Fruit fly (Drosophila melanogaster): ENCODE results near the gene CG43336.

The CG43336 gene

DNA sequence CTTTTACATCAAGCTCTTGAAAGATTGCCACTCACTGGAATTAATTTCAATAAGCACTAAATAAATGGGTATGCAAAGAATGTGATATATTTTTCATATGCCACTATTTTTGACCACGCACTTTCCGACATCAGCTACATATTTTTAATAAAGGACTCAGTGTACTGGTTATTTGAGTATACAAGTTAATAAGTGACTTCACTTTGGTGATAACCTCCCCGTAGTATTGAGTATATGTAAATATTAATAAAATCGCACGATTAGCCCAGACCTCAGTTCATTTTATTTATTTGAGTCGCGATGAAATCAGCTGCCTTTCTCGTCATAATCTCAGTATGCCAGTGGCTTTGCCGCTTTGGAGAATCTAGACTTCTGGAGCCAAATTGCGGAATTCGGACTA lies 1.8 kb upstream of the CG43336 start, which contains the start of gene CG43335 (continued):
- TF ChIP-seq Pdp1 (GFP tag; optimal IDR thresholded peaks at IDR 0.05): no peak

DNA sequence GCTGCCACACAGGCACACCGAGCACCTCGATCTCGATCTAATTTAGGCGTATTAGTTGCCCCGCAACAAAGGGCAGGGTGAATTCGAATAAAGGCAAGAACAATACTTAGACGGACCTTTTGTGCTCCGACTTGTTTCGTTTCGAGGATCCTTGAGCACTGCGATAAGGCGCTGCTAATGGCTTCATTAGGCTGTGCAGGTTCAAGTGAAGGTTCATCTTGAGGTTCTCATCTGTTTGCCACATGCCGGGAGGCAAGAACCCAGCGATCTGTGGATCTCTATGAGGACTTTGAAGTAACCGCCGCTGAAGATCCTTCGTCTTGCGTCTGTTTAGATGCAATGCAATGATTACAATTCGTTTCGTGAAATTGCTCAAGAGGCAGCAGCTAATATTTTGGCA lies 3.0 kb downstream of the CG43336 start:
- TF ChIP-seq CG11085 (GFP tag; IDR thresholded peaks at IDR 0.05) (no peak), CG8281 (tag; optimal IDR thresholded peaks at IDR 0.05) (no peak), CG11456 (GFP tag; IDR thresholded peaks at IDR 0.05) (no peak), zen (tag; optimal IDR thresholded peaks at IDR 0.05) (peak; percentile 79), CG12155 (GFP tag; optimal IDR thresholded peaks at IDR 0.05) (no peak), pros (GFP tag; optimal IDR thresholded peaks at IDR 0.05) (peak; percentile 5), CG31388 (GFP tag; optimal IDR thresholded peaks at IDR 0.05) (no peak), tap (tag; optimal IDR thresholded peaks at IDR 0.05) (no peak), fd102C (GFP tag; optimal IDR thresholded peaks at IDR 0.05) (no peak), Dp (GFP tag; optimal IDR thresholded peaks at IDR 0.05) (no peak), tll (GFP tag; optimal IDR thresholded peaks at IDR 0.05) (no peak), CG17568 (GFP tag; optimal IDR thresholded peaks at IDR 0.05) (no peak), D (optimal IDR thresholded peaks at IDR 0.05) (peak; percentile 77), D (GFP tag; optimal IDR thresholded peaks at IDR 0.05) (no peak), H2.0 (GFP tag; IDR thresholded peaks at IDR 0.05) (no peak), CG9932 (GFP tag; IDR thresholded peaks at IDR 0.05) (no peak), her (GFP tag; optimal IDR thresholded peaks at IDR 0.05) (no peak), E2f2 (GFP tag; IDR thresholded peaks at IDR 0.05) (no peak), CG8388 (GFP tag; optimal IDR thresholded peaks at IDR 0.05) (no peak), CG6654 (GFP tag; optimal IDR thresholded peaks at IDR 0.05) (no peak), Hr3 (GFP tag; optimal IDR thresholded peaks at IDR 0.05) (no peak), Oaz (GFP tag; IDR thresholded peaks at IDR 0.05) (no peak), CG34376 (GFP tag; optimal IDR thresholded peaks at IDR 0.05) (no peak), twi (tag; optimal IDR thresholded peaks at IDR 0.05) (peak; percentile 95), CG5180 (GFP tag; optimal IDR thresholded peaks at IDR 0.05) (no peak), CG15696 (tag; optimal IDR thresholded peaks at IDR 0.05) (no peak), CG6272 (GFP tag; IDR thresholded peaks at IDR 0.05) (no peak)

DNA sequence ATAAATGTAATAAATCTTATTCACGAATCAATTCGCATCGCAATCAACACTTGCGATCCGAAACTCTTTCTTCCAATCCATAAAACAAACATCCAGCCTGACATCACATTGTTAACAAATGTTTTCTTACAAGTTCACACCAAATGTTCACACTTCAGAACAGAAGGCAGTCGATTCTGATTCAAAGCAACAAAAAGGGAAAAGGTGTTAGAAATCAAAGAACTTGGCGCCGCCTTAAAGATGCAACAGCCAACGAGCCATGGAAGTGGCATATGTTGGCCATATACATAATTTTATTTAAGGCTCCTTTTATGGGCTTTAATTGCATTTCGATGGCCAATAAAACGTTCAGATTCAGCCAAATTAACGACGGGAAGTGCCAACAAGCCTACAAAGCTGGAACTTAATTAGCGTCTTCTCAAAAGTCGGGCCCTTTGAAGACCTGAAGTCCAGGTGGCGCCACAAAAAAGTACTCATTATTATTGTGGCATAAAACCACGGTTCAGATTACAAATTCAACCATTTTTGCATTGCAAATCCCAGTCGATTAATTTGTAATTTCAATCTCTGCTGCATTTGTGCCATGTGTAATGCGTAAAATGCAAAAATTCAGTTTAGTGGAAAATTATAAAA lies 4.5 kb downstream of the CG43336 start:
- no peak for TF ChIP-seq CG12219 (GFP tag; optimal IDR thresholded peaks at IDR 0.05)
- TF ChIP-seq stc (GFP tag; IDR thresholded peaks at IDR 0.05): no peak
- TF ChIP-seq sens (GFP tag): peak; percentile 49
- no peak for TF ChIP-seq gro (GFP tag; optimal IDR thresholded peaks at IDR 0.05)
- no peak for TF ChIP-seq eyg (GFP tag; optimal IDR thresholded peaks at IDR 0.05)
- no peak for TF ChIP-seq CG13296 (GFP tag; optimal IDR thresholded peaks at IDR 0.05)
- peak; percentile 93 for TF ChIP-seq twi (tag; optimal IDR thresholded peaks at IDR 0.05)
- TF ChIP-seq CTCF (GFP tag; optimal IDR thresholded peaks at IDR 0.05): peak; percentile 84
- TF ChIP-seq Side (GFP tag; optimal IDR thresholded peaks at IDR 0.05): no peak
- no peak for TF ChIP-seq sim (GFP tag; IDR thresholded peaks at IDR 0.05)
- peak; percentile 7 for TF ChIP-seq zen (tag; optimal IDR thresholded peaks at IDR 0.05)
- TF ChIP-seq Dip2 (GFP tag; IDR thresholded peaks at IDR 0.05): peak; percentile 60

DNA sequence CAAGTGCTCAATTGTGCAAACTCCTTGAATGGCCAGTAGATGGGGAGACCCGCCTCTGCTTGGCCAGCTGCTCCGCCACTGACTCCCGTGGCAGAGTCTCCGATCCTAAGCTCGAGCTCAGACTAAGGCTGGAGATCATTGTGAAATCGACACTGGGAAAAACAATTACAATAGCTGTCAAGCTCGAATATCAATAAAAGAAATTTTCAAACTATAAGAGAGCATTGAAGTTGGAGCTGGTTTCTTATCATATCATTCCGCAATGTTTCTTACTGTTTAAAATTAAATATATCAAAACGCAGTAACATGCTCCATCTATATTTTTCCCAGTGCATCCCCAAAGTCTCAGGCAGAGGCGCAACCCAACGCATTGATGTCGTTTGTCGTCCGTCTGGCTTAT lies 5.8 kb downstream of the CG43336 start:
- TF ChIP-seq Atf3 (GFP tag; optimal IDR thresholded peaks at IDR 0.05): no peak
- no peak for TF ChIP-seq CG32532 (GFP tag; IDR thresholded peaks at IDR 0.05)
- no peak for TF ChIP-seq h (optimal IDR thresholded peaks at IDR 0.05)
- TF ChIP-seq Eip74EF (GFP tag; optimal IDR thresholded peaks at IDR 0.05): no peak
- TF ChIP-seq CG18476 (GFP tag; optimal IDR thresholded peaks at IDR 0.05): peak; percentile 46
- TF ChIP-seq H15 (GFP tag; IDR thresholded peaks at IDR 0.05): no peak
- no peak for TF ChIP-seq CG10366 (GFP tag; IDR thresholded peaks at IDR 0.05)
- TF ChIP-seq fu2 (GFP tag; optimal IDR thresholded peaks at IDR 0.05): no peak
- TF ChIP-seq emc (GFP tag; optimal IDR thresholded peaks at IDR 0.05): no peak
- TF ChIP-seq PHDP (tag; optimal IDR thresholded peaks at IDR 0.05): no peak
- TF ChIP-seq Elba2 (GFP tag; optimal IDR thresholded peaks at IDR 0.05): peak; percentile 30
- peak in 1 of 2 experiments; percentile 54 for TF ChIP-seq Hr51 (GFP tag; optimal IDR thresholded peaks at IDR 0.05)
- TF ChIP-seq Side (GFP tag; optimal IDR thresholded peaks at IDR 0.05): no peak
